Worm (Caenorhabditis elegans): Measurements from ENCODE around the gene T05B4.10.

ce11 chrV:4170138-4170537 is 49.6 kb upstream of the T05B4.10 start, which contains the start of gene Y45G5AM.7:
- TF ChIP-seq ama-1 (optimal IDR thresholded peaks at IDR 0.05) (no peak), tbx-11 (GFP tag; IDR thresholded peaks at IDR 0.05) (no peak), hmbx-1 (tag; optimal IDR thresholded peaks at IDR 0.05) (no peak), ceh-13 (GFP tag; optimal IDR thresholded peaks at IDR 0.05) (no peak), flt-1 (GFP tag; IDR thresholded peaks at IDR 0.05) (no peak), B0310.2 (tag; optimal IDR thresholded peaks at IDR 0.05) (no peak), F13C5.2 (tag; optimal IDR thresholded peaks at IDR 0.05) (no peak), pes-1 (GFP tag; IDR thresholded peaks at IDR 0.05) (no peak), tbx-37 (GFP tag; conservative IDR thresholded peaks at IDR 0.05) (no peak)

Measured in whole organism, early embryonic.